Fruit fly (Drosophila melanogaster) Kc167 (cell line): ENCODE results near the gene dbe.

Experiments
- Sin3A ChIP-seq: fragments of >200 bp; optimal IDR thresholded peaks from 2 replicates; lab custom pipeline; 2018; ENCODE audit warnings: missing external identifiers
- h ChIP-seq: fragments of >200 bp; optimal IDR thresholded peaks from 3 replicates; lab custom pipeline; 2018; ENCODE audit warnings: missing external identifiers

- no peak for TF ChIP-seq h
- no peak for TF ChIP-seq Sin3A (lab: Kevin White, UChicago)
Measured at dm6 chr2L:856001-856400, 13.7 kb downstream of the dbe start.
